Worm (Caenorhabditis elegans): ENCODE results near the gene C44B12.6.

- TF ChIP-seq tab-1 (GFP tag; IDR thresholded peaks at IDR 0.05) (no peak), flt-1 (GFP tag; IDR thresholded peaks at IDR 0.05) (no peak), T22C8.4 (GFP tag; IDR thresholded peaks at IDR 0.05) (no peak), klf-2 (GFP tag; conservative IDR thresholded peaks at IDR 0.05) (no peak), med-1 (GFP tag; optimal IDR thresholded peaks at IDR 0.05; ENCODE audit: insufficient read depth) (no peak), ztf-23 (GFP tag; IDR thresholded peaks at IDR 0.05) (no peak)
Observed at ce11 chrIV:1177683-1178082, 41.1 kb upstream of the C44B12.6 start, which contains the start of gene Y104H12D.2.

Data from whole organism, midembryonic.